Fruit fly (Drosophila melanogaster) whole organism, embryonic: Measurements from ENCODE around the gene CG43850.

ENCODE experiments used
- Aef1 ChIP-seq: fragments of 200-800 bp; sonication (Bioruptor generic); IDR thresholded peaks from 3 replicates; pipeline ENCODE4 v1.3.6; 2022; ENCODE audit warnings: missing biosample characterization, missing genetic modification characterization
- CG10565 ChIP-seq: fragments of 200-800 bp; sonication (Bioruptor generic); optimal IDR thresholded peaks from 3 replicates; lab custom pipeline; 2016; ENCODE audit warnings: missing biosample characterization, mild to moderate bottlenecking, missing genetic modification characterization
- CG11504 ChIP-seq: fragments of 200-800 bp; sonication (Bioruptor generic); optimal IDR thresholded peaks from 3 replicates; lab custom pipeline; 2019; ENCODE audit warnings: missing biosample characterization, mild to moderate bottlenecking, missing genetic modification characterization, moderate library complexity
- CG11723 ChIP-seq: fragments of 200-800 bp; sonication (Bioruptor generic); optimal IDR thresholded peaks from 2 replicates; lab custom pipeline; 2017; ENCODE audit warnings: missing biosample characterization, mild to moderate bottlenecking, missing genetic modification characterization
- CG12071 ChIP-seq: fragments of 200-800 bp; sonication (Bioruptor generic); optimal IDR thresholded peaks from 3 replicates; lab custom pipeline; 2018; ENCODE audit warnings: missing biosample characterization, mild to moderate bottlenecking, missing genetic modification characterization
- CG12299 ChIP-seq: fragments of 200-800 bp; sonication (Bioruptor generic); optimal IDR thresholded peaks from 2 replicates; lab custom pipeline; 2018; ENCODE audit warnings: missing biosample characterization, mild to moderate bottlenecking, missing genetic modification characterization
- CG14860 ChIP-seq: fragments of 200-800 bp; sonication (Bioruptor generic); IDR thresholded peaks from 3 replicates; pipeline ENCODE4 v1.3.6; 2022; ENCODE audit warnings: missing biosample characterization, missing genetic modification characterization; ENCODE audit not compliant: partially characterized antibody
- CG15479 ChIP-seq: fragments of 200-800 bp; sonication (Bioruptor generic); optimal IDR thresholded peaks from 3 replicates; lab custom pipeline; 2019; ENCODE audit warnings: missing biosample characterization, mild to moderate bottlenecking, missing genetic modification characterization, moderate library complexity
- CG15696 ChIP-seq: fragments of 200-800 bp; sonication (Bioruptor generic); optimal IDR thresholded peaks from 2 replicates; lab custom pipeline; 2019; ENCODE audit warnings: missing biosample characterization, mild to moderate bottlenecking, missing genetic modification characterization, moderate library complexity
- CG18619 ChIP-seq: fragments of 200-800 bp; sonication (Bioruptor generic); optimal IDR thresholded peaks from 3 replicates; lab custom pipeline; 2017; ENCODE audit warnings: missing biosample characterization, mild to moderate bottlenecking, missing genetic modification characterization
- CG2678 ChIP-seq: fragments of 200-800 bp; sonication (Bioruptor generic); optimal IDR thresholded peaks from 3 replicates; lab custom pipeline; 2019; ENCODE audit warnings: missing biosample characterization, mild to moderate bottlenecking, missing genetic modification characterization, moderate library complexity
- CG30431 ChIP-seq: fragments of 200-800 bp; sonication (Bioruptor generic); optimal IDR thresholded peaks from 2 replicates; lab custom pipeline; 2017; ENCODE audit warnings: missing biosample characterization, missing genetic modification characterization
- CG31365 ChIP-seq: fragments of 200-800 bp; sonication (Bioruptor generic); optimal IDR thresholded peaks from 2 replicates; lab custom pipeline; 2018; ENCODE audit warnings: missing biosample characterization, mild to moderate bottlenecking, missing genetic modification characterization
- CG4282 ChIP-seq: fragments of 200-800 bp; sonication (Bioruptor generic); optimal IDR thresholded peaks from 2 replicates; lab custom pipeline; 2016; ENCODE audit warnings: missing biosample characterization, missing genetic modification characterization
- CG4730 ChIP-seq: fragments of 200-800 bp; sonication (Bioruptor generic); IDR thresholded peaks from 2 replicates; pipeline ENCODE4 v1.3.6; 2022; ENCODE audit warnings: missing biosample characterization, missing genetic modification characterization
- CG7556 ChIP-seq: fragments of 200-800 bp; sonication (Bioruptor generic); optimal IDR thresholded peaks from 2 replicates; lab custom pipeline; 2017; ENCODE audit warnings: missing biosample characterization, mild to moderate bottlenecking, missing genetic modification characterization
- CG7839 ChIP-seq: fragments of 200-800 bp; sonication (Bioruptor generic); optimal IDR thresholded peaks from 3 replicates; lab custom pipeline; 2018; ENCODE audit warnings: missing biosample characterization, mild to moderate bottlenecking, missing genetic modification characterization, moderate library complexity
- CG7987 ChIP-seq: fragments of 200-800 bp; sonication (Bioruptor generic); optimal IDR thresholded peaks from 2 replicates; lab custom pipeline; 2018; ENCODE audit warnings: missing biosample characterization, mild to moderate bottlenecking, missing genetic modification characterization, moderate library complexity
- CG8290 ChIP-seq, 3 experiments: fragments of 200-800 bp; sonication (Bioruptor generic); optimal IDR thresholded peaks; 2 replicates each; lab custom pipeline; 2016 to 2019; ENCODE audit warnings: missing biosample characterization in 3 of 3, missing genetic modification characterization in 3 of 3, mild to moderate bottlenecking in 2 of 3, moderate library complexity in 1 of 3
- CG9437 ChIP-seq: fragments of 200-800 bp; sonication (Bioruptor generic); optimal IDR thresholded peaks from 2 replicates; lab custom pipeline; 2018; ENCODE audit warnings: missing biosample characterization, mild to moderate bottlenecking, missing genetic modification characterization
- CG9797 ChIP-seq: fragments of 200-800 bp; sonication (Bioruptor generic); optimal IDR thresholded peaks from 3 replicates; lab custom pipeline; 2018; ENCODE audit warnings: missing biosample characterization, mild to moderate bottlenecking, missing genetic modification characterization
- CG9876 ChIP-seq: fragments of 200-800 bp; sonication (Bioruptor generic); optimal IDR thresholded peaks from 2 replicates; lab custom pipeline; 2016; ENCODE audit warnings: missing biosample characterization, missing genetic modification characterization
- CG9932 ChIP-seq: fragments of 200-800 bp; sonication (Bioruptor generic); IDR thresholded peaks from 2 replicates; pipeline ENCODE4 v1.3.6; 2022; ENCODE audit warnings: missing biosample characterization, missing genetic modification characterization
- E2f2 ChIP-seq: fragments of 200-800 bp; sonication (Bioruptor generic); IDR thresholded peaks from 2 replicates; pipeline ENCODE4 v1.3.6; 2022; ENCODE audit warnings: missing biosample characterization, missing genetic modification characterization
- Gsc ChIP-seq: fragments of 200-800 bp; sonication (Bioruptor generic); IDR thresholded peaks from 2 replicates; pipeline ENCODE4 v1.3.6; 2022; ENCODE audit warnings: missing biosample characterization, missing genetic modification characterization
- HLH4C ChIP-seq: fragments of 200-800 bp; sonication (Bioruptor generic); IDR thresholded peaks from 3 replicates; pipeline ENCODE4 v1.3.6; 2022; ENCODE audit warnings: missing biosample characterization, missing genetic modification characterization; ENCODE audit not compliant: partially characterized antibody
- HLH54F ChIP-seq: fragments of 200-800 bp; sonication (Bioruptor generic); optimal IDR thresholded peaks from 3 replicates; lab custom pipeline; 2016; ENCODE audit warnings: missing biosample characterization, missing genetic modification characterization
- Hmr ChIP-seq: fragments of 200-800 bp; sonication (Bioruptor generic); optimal IDR thresholded peaks from 3 replicates; lab custom pipeline; 2017; ENCODE audit warnings: mild to moderate bottlenecking, missing biosample characterization, missing genetic modification reagents, missing genetic modification characterization
- Hsf ChIP-seq: fragments of 200-800 bp; sonication (Bioruptor generic); optimal IDR thresholded peaks from 3 replicates; lab custom pipeline; 2016; ENCODE audit warnings: missing biosample characterization, missing genetic modification characterization
- Med ChIP-seq: fragments of 200-800 bp; sonication (Bioruptor generic); peaks from one replicate; lab custom pipeline; 2016; ENCODE audit warnings: missing biosample characterization, missing genetic modification characterization, mild to moderate bottlenecking, inconsistent platforms, moderate library complexity
- dati ChIP-seq: fragments of 200-800 bp; sonication (Bioruptor generic); IDR thresholded peaks from 2 replicates; pipeline ENCODE4 v1.3.6; 2022; ENCODE audit warnings: missing biosample characterization, missing genetic modification characterization
- ftz-f1 ChIP-seq: fragments of 200-800 bp; sonication (Bioruptor generic); optimal IDR thresholded peaks from 2 replicates; lab custom pipeline; 2016; ENCODE audit warnings: missing biosample characterization, missing genetic modification characterization
- gsb ChIP-seq: fragments of 200-800 bp; sonication (Bioruptor generic); IDR thresholded peaks from 2 replicates; pipeline ENCODE4 v1.3.6; 2022; ENCODE audit warnings: missing biosample characterization, missing genetic modification characterization
- hkb ChIP-seq, 2 experiments: fragments of 200-800 bp in 1 of 2; fragments of >200 bp in 1 of 2; sonication (Bioruptor generic) in 1 of 2; IDR thresholded peaks in 1 of 2; optimal IDR thresholded peaks in 1 of 2; 2 replicates each; pipeline versions ENCODE4 v1.3.6 to Lab custom; 2017 to 2022; ENCODE audit warnings: missing biosample characterization in 1 of 2, missing genetic modification characterization in 1 of 2
- lbe ChIP-seq: fragments of 200-800 bp; sonication (Bioruptor generic); optimal IDR thresholded peaks from 2 replicates; lab custom pipeline; 2016; ENCODE audit warnings: missing biosample characterization, mild to moderate bottlenecking, missing genetic modification characterization
- mld ChIP-seq: fragments of 200-800 bp; sonication (Bioruptor generic); IDR thresholded peaks from 3 replicates; pipeline ENCODE4 v1.3.6; 2022; ENCODE audit warnings: missing biosample characterization, missing genetic modification characterization; ENCODE audit not compliant: partially characterized antibody
- nmo ChIP-seq: fragments of 200-800 bp; sonication (Bioruptor generic); optimal IDR thresholded peaks from 2 replicates; lab custom pipeline; 2018; ENCODE audit warnings: missing biosample characterization, mild to moderate bottlenecking, missing genetic modification characterization, moderate library complexity
- oc ChIP-seq: fragments of 200-800 bp; sonication (Bioruptor generic); optimal IDR thresholded peaks from 2 replicates; lab custom pipeline; 2018; ENCODE audit warnings: missing biosample characterization, mild to moderate bottlenecking, missing genetic modification characterization, moderate library complexity
- ranshi ChIP-seq: fragments of 200-800 bp; sonication (Bioruptor generic); IDR thresholded peaks from 2 replicates; pipeline ENCODE4 v1.3.6; 2022; ENCODE audit warnings: missing biosample characterization, missing genetic modification characterization
- schlank ChIP-seq: fragments of 200-800 bp; sonication (Bioruptor generic); optimal IDR thresholded peaks from 2 replicates; lab custom pipeline; 2018; ENCODE audit warnings: missing biosample characterization, mild to moderate bottlenecking, missing genetic modification characterization
- slp2 ChIP-seq: fragments of 200-800 bp; sonication (Bioruptor generic); optimal IDR thresholded peaks from 2 replicates; lab custom pipeline; 2016; ENCODE audit warnings: missing biosample characterization, missing genetic modification characterization
- sr ChIP-seq: fragments of 200-800 bp; sonication (Bioruptor generic); IDR thresholded peaks from 3 replicates; pipeline ENCODE4 v1.3.6; 2022; ENCODE audit warnings: missing biosample characterization, missing genetic modification characterization
- tio ChIP-seq: fragments of 200-800 bp; sonication (Bioruptor generic); optimal IDR thresholded peaks from 2 replicates; lab custom pipeline; 2017; ENCODE audit warnings: missing biosample characterization, missing genetic modification characterization, inconsistent platforms
- unpg ChIP-seq: fragments of 200-800 bp; sonication (Bioruptor generic); optimal IDR thresholded peaks from 3 replicates; lab custom pipeline; 2018; ENCODE audit warnings: missing biosample characterization, mild to moderate bottlenecking, missing genetic modification characterization, moderate library complexity
- vfl ChIP-seq: fragments of 200-800 bp; sonication (Bioruptor generic); optimal IDR thresholded peaks from 2 replicates; lab custom pipeline; 2016; ENCODE audit warnings: missing biosample characterization, missing genetic modification characterization
- vvl ChIP-seq: fragments of 200-800 bp; sonication (Bioruptor generic); IDR thresholded peaks from 2 replicates; pipeline ENCODE4 v1.3.6; 2022; ENCODE audit warnings: missing biosample characterization, missing genetic modification characterization
- zen2 ChIP-seq: fragments of 200-800 bp; sonication (Bioruptor generic); IDR thresholded peaks from 3 replicates; pipeline ENCODE4 v1.3.6; 2022; ENCODE audit warnings: missing biosample characterization, missing genetic modification characterization; ENCODE audit not compliant: partially characterized antibody
- zfh2 ChIP-seq: fragments of 200-800 bp; sonication (Bioruptor generic); optimal IDR thresholded peaks from 2 replicates; lab custom pipeline; 2016; ENCODE audit warnings: missing biosample characterization, missing genetic modification characterization

Gene CG43850

dm6 chr2L:13370762-13371161, 44.5 kb upstream of the CG43850 start, which contains the start of gene ND-B22 (continued):
- TF ChIP-seq schlank (tag; lab: Kevin White, UChicago) (no peak), vvl (GFP tag; lab: Robert Waterston, UW) (peak; percentile 83), E2f2 (peak; percentile 93), CG11723 (GFP tag; lab: Kevin White, UChicago) (no peak), CG15696 (tag; lab: Kevin White, UChicago) (no peak), CG9932 (GFP tag; lab: Robert Waterston, UW) (peak; percentile 70), oc (tag; lab: Kevin White, UChicago) (no peak), tio (GFP tag; lab: Kevin White, UChicago) (no peak), mld (GFP tag; lab: Robert Waterston, UW) (no peak), hkb (optimal IDR thresholded peaks at IDR 0.05; lab: Kevin White, UChicago) (no peak), hkb (GFP tag; IDR thresholded peaks at IDR 0.05; lab: Robert Waterston, UW) (peak; percentile 34; the same call in 1 of the 2 replicates), CG8290 (GFP tag; optimal IDR thresholded peaks at IDR 0.05; lab: Kevin White, UChicago) (no peak), CG8290 (tag; optimal IDR thresholded peaks at IDR 0.05; lab: Kevin White, UChicago) (peak in 1 of 2 experiments; percentile 49), CG9437 (GFP tag; lab: Kevin White, UChicago) (no peak), sr (GFP tag; lab: Robert Waterston, UW) (no peak), nmo (GFP tag; lab: Kevin White, UChicago) (peak; percentile 39), CG14860 (no peak), CG10565 (no peak), CG12299 (no peak), HLH54F (GFP tag; lab: Kevin White, UChicago) (peak; percentile 28), Aef1 (GFP tag; lab: Robert Waterston, UW) (peak; percentile 64), CG12071 (no peak), Gsc (GFP tag; lab: Robert Waterston, UW) (no peak), Hsf (GFP tag; lab: Kevin White, UChicago) (peak; percentile 47), Med (peak; percentile 88), CG15479 (GFP tag; lab: Kevin White, UChicago) (no peak), dati (GFP tag; lab: Robert Waterston, UW) (no peak), slp2 (no peak), CG9797 (no peak), unpg (GFP tag; lab: Kevin White, UChicago) (peak; percentile 19), zen2 (no peak), vfl (GFP tag; lab: Kevin White, UChicago) (no peak), CG9876 (GFP tag; lab: Kevin White, UChicago) (no peak), CG11504 (tag; lab: Kevin White, UChicago) (peak; percentile 32), CG2678 (tag; lab: Kevin White, UChicago) (peak; percentile 28), HLH4C (GFP tag; lab: Robert Waterston, UW) (no peak), CG4282 (GFP tag; lab: Kevin White, UChicago) (no peak), ftz-f1 (GFP tag; lab: Kevin White, UChicago) (no peak), CG30431 (GFP tag; lab: Kevin White, UChicago) (no peak), Hmr (GFP tag; lab: Kevin White, UChicago) (peak; percentile 38), CG18619 (GFP tag; lab: Kevin White, UChicago) (peak; percentile 6), zfh2 (GFP tag; lab: Kevin White, UChicago) (peak; percentile 40), CG7556 (GFP tag; lab: Kevin White, UChicago) (peak; percentile 16), ranshi (GFP tag; lab: Robert Waterston, UW) (0 out of 2 replicates have a peak, but pooled peaks have one; percentile 22), CG7987 (peak; percentile 23), gsb (GFP tag; lab: Robert Waterston, UW) (no peak), CG4730 (no peak), lbe (GFP tag; lab: Kevin White, UChicago) (peak; percentile 56), CG7839 (tag; lab: Kevin White, UChicago) (peak; percentile 41), CG31365 (tag; lab: Kevin White, UChicago) (no peak)
